Worm (Caenorhabditis elegans): Measurements from ENCODE around the gene Y57E12B.1.

DNA sequence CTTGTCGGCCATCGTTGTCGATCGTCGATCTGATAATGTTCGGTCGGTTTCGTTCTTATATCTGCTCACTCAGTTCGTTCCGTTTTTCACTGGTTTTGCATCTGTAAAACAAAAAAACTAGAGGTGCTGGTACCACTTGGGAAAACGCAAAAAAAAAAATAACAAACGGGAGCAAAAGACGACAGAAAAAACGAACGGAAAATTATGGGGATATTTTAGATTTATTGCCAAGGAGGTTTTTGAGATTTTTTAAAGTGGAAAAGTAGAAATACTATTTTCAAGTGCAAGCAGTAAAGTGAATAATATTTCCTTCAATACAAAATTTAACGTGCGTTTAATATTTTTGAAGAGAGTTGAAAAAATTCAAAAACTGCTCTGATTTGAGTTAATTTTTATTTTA lies 19.4 kb upstream of the Y57E12B.1 start, which contains the start of gene unc-68:
- TF ChIP-seq snpc-4 (tag; optimal IDR thresholded peaks at IDR 0.05) = no peak
- no peak for TF ChIP-seq unc-39 (tag; optimal IDR thresholded peaks at IDR 0.05)
- TF ChIP-seq fos-1 (tag; optimal IDR thresholded peaks at IDR 0.05) = no peak
- no peak for TF ChIP-seq tbx-2 (tag; optimal IDR thresholded peaks at IDR 0.05)
- no peak for TF ChIP-seq lin-39 (tag; optimal IDR thresholded peaks at IDR 0.05)
- TF ChIP-seq R02D3.7 (tag; optimal IDR thresholded peaks at IDR 0.05) = no peak
